Worm (Caenorhabditis elegans) whole organism, L2 larva: ENCODE data around the gene F41F3.3.

Experiments used
- F13H6.1 ChIP-seq: sonication (generic microtip); optimal IDR thresholded peaks from 2 replicates; lab custom pipeline; 2016; ENCODE audit warnings: missing genetic modification characterization, missing compliant biosample characterization
- R02D3.7 ChIP-seq: fragments of 150-350 bp; optimal IDR thresholded peaks from 2 replicates; lab custom pipeline; 2014; ENCODE audit warnings: missing biosample characterization, missing genetic modification characterization
- Y55F3AM.14 ChIP-seq: fragments of 200-800 bp; sonication (Bioruptor generic); optimal IDR thresholded peaks from 2 replicates; lab custom pipeline; 2018; ENCODE audit warnings: mild to moderate bottlenecking, missing genetic modification characterization, missing compliant biosample characterization
- ZK546.5 ChIP-seq: sonication (generic microtip); optimal IDR thresholded peaks from 2 replicates; lab custom pipeline; 2017; ENCODE audit warnings: missing biosample characterization, missing genetic modification characterization
- aly-2 ChIP-seq: fragments of 150-350 bp; optimal IDR thresholded peaks from 2 replicates; lab custom pipeline; 2014; ENCODE audit warnings: missing biosample characterization, missing genetic modification characterization
- ama-1 ChIP-seq: fragments of 150-350 bp; optimal IDR thresholded peaks from 2 replicates; lab custom pipeline; 2018; ENCODE audit warnings: inconsistent platforms
- blmp-1 ChIP-seq: sonication (generic microtip); optimal IDR thresholded peaks from 2 replicates; lab custom pipeline; 2017; ENCODE audit warnings: missing genetic modification characterization, mild to moderate bottlenecking, missing compliant biosample characterization, antibody characterized with exemption, moderate library complexity; ENCODE audit not compliant: insufficient read depth
- ceh-16 ChIP-seq: fragments of 150-350 bp; optimal IDR thresholded peaks from 2 replicates; lab custom pipeline; 2014; ENCODE audit warnings: missing biosample characterization, missing genetic modification characterization
- crh-2 ChIP-seq: sonication (generic microtip); optimal IDR thresholded peaks from 2 replicates; lab custom pipeline; 2017; ENCODE audit warnings: missing biosample characterization, missing genetic modification characterization
- elt-1 ChIP-seq: fragments of 150-350 bp; optimal IDR thresholded peaks from 2 replicates; lab custom pipeline; 2014; ENCODE audit warnings: missing biosample characterization, missing genetic modification characterization
- elt-3 ChIP-seq: sonication (generic microtip); optimal IDR thresholded peaks from 2 replicates; lab custom pipeline; 2017; ENCODE audit warnings: missing biosample characterization, missing genetic modification characterization
- fos-1 ChIP-seq: fragments of 150-350 bp; optimal IDR thresholded peaks from 2 replicates; lab custom pipeline; 2014; ENCODE audit warnings: missing biosample characterization, missing genetic modification characterization
- gmeb-1 ChIP-seq: fragments of 150-350 bp; optimal IDR thresholded peaks from 2 replicates; lab custom pipeline; 2014; ENCODE audit warnings: missing biosample characterization, missing genetic modification characterization
- lin-13 ChIP-seq: fragments of 150-350 bp; optimal IDR thresholded peaks from 2 replicates; lab custom pipeline; 2014; ENCODE audit warnings: missing biosample characterization, missing genetic modification reagents, missing genetic modification characterization
- lin-39 ChIP-seq: fragments of 150-350 bp; optimal IDR thresholded peaks from 2 replicates; lab custom pipeline; 2014; ENCODE audit warnings: missing biosample characterization, missing genetic modification reagents, missing genetic modification characterization
- lsy-2 ChIP-seq, 2 experiments: fragments of 150-350 bp in 1 of 2; sonication (generic microtip) in 1 of 2; optimal IDR thresholded peaks; 2 replicates each; lab custom pipeline; 2014 to 2017; ENCODE audit warnings: missing biosample characterization in 2 of 2, missing genetic modification characterization in 2 of 2
- mab-5 ChIP-seq: fragments of 150-350 bp; optimal IDR thresholded peaks from 2 replicates; lab custom pipeline; 2014; ENCODE audit warnings: missing biosample characterization, missing genetic modification characterization
- nhr-11 ChIP-seq: fragments of 150-350 bp; optimal IDR thresholded peaks from 2 replicates; lab custom pipeline; 2014; ENCODE audit warnings: missing biosample characterization, missing genetic modification characterization
- nhr-129 ChIP-seq: fragments of 150-350 bp; optimal IDR thresholded peaks from 2 replicates; lab custom pipeline; 2014; ENCODE audit warnings: missing biosample characterization, missing genetic modification characterization
- nhr-21 ChIP-seq: fragments of 150-350 bp; optimal IDR thresholded peaks from 2 replicates; lab custom pipeline; 2014; ENCODE audit warnings: missing biosample characterization, missing genetic modification characterization
- nhr-23 ChIP-seq: fragments of 150-350 bp; optimal IDR thresholded peaks from 2 replicates; lab custom pipeline; 2014; ENCODE audit warnings: missing biosample characterization, missing genetic modification reagents, missing genetic modification characterization
- nhr-25 ChIP-seq: fragments of 150-350 bp; sonication (generic microtip); optimal IDR thresholded peaks from 3 replicates; lab custom pipeline; 2014; ENCODE audit warnings: missing biosample characterization, missing genetic modification characterization
- sem-4 ChIP-seq: fragments of 150-350 bp; optimal IDR thresholded peaks from 2 replicates; lab custom pipeline; 2014; ENCODE audit warnings: missing biosample characterization, missing genetic modification reagents, missing genetic modification characterization
- skn-1 ChIP-seq: sonication (generic microtip); optimal IDR thresholded peaks from 2 replicates; lab custom pipeline; 2017; ENCODE audit warnings: missing biosample characterization, missing genetic modification characterization
- sma-3 ChIP-seq: sonication (generic microtip); optimal IDR thresholded peaks from 2 replicates; lab custom pipeline; 2016; ENCODE audit warnings: missing genetic modification reagents, missing genetic modification characterization, missing compliant biosample characterization
- sma-9 ChIP-seq, 2 experiments: fragments of 150-350 bp in 1 of 2; sonication (generic microtip) in 1 of 2; optimal IDR thresholded peaks; 2 replicates each; lab custom pipeline; 2014 to 2016; ENCODE audit warnings: missing genetic modification characterization in 2 of 2, mild to moderate bottlenecking in 1 of 2, missing biosample characterization in 1 of 2, missing compliant biosample characterization in 1 of 2, missing genetic modification reagents in 1 of 2, moderate library complexity in 1 of 2
- snpc-4 ChIP-seq: fragments of 150-350 bp; optimal IDR thresholded peaks from 2 replicates; lab custom pipeline; 2014; ENCODE audit warnings: missing biosample characterization, missing genetic modification characterization
- unc-39 ChIP-seq: fragments of 150-350 bp; optimal IDR thresholded peaks from 2 replicates; lab custom pipeline; 2014; ENCODE audit warnings: missing biosample characterization, missing genetic modification characterization
- unc-55 ChIP-seq: fragments of 150-350 bp; sonication (generic microtip); optimal IDR thresholded peaks from 3 replicates; lab custom pipeline; 2014; ENCODE audit warnings: missing biosample characterization, missing genetic modification reagents, missing genetic modification characterization
- unc-62 ChIP-seq: fragments of 150-350 bp; optimal IDR thresholded peaks from 2 replicates; lab custom pipeline; 2014; ENCODE audit warnings: missing biosample characterization, missing genetic modification reagents, missing genetic modification characterization
- zag-1 ChIP-seq: fragments of 150-350 bp; optimal IDR thresholded peaks from 2 replicates; lab custom pipeline; 2014; ENCODE audit warnings: missing biosample characterization, missing genetic modification characterization
- ztf-1 ChIP-seq: fragments of 200-800 bp; sonication (Bioruptor generic); conservative IDR thresholded peaks from 2 replicates; pipeline ENCODE4 v1.3.6; 2022; ENCODE audit warnings: missing genetic modification characterization, missing compliant biosample characterization
- ztf-11 ChIP-seq: sonication (generic microtip); optimal IDR thresholded peaks from 2 replicates; lab custom pipeline; 2017; ENCODE audit warnings: missing biosample characterization, missing genetic modification characterization
- ztf-4 ChIP-seq: fragments of 150-350 bp; optimal IDR thresholded peaks from 2 replicates; lab custom pipeline; 2014; ENCODE audit warnings: missing biosample characterization, missing genetic modification characterization

The F41F3.3 gene

DNA sequence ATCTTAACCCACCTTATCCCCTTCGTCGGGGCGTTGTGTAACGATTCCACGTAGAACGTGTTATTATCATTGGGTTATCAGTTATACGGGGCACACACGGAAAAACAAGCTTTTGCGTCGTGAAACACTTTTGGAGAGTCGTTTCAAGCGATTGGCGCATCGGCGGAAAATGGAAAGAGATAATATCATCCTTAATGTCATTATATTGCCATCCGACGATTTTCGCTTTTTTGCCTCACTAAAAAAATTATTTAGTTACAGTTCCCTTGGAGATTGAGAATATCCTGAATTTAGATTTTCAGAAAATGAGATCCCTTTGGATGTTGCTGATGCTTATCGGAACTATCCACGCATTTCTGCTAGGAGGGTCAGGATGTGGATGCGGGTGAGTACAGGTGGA, 488 bp upstream of the F41F3.3 start, which contains the start of gene F41F3.8:
Gene F41F3.8, plus strand, starts transcription at position 301 of the 400 bp plus-strand sequence.
- TF ChIP-seq lsy-2 (tag; optimal IDR thresholded peaks at IDR 0.05; lab: Kevin White, UChicago) (no peak), mab-5 (tag; lab: Kevin White, UChicago) (no peak), unc-39 (tag; lab: Kevin White, UChicago) (no peak), ceh-16 (no peak)

DNA sequence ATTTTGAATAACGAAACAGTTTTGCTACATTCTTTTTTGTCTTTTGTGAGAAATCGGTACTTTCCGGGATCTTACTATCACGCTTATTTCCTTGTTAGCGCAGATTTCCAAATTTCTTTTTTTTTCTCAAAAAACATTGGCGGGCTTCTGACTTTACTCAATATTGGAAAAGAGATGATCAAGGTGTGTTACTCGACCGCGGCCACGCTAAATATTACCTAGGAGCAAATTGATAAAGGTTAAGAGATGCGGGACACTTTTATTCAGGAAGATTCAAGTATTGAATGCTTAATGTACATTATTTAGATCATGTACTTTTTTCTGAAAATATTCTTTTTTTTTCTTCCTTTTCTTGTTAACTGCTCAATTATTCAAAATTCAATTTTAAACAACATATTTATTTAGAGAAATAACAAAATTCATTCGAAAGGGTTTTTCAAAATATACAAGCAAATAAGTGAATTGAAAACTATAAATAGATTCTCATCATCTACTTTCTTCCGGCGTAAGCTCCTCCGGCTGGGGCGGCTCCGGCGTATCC, 690 bp downstream of the F41F3.3 start:
- no peak for TF ChIP-seq zag-1 (tag; lab: Kevin White, UChicago)
- no peak for TF ChIP-seq ztf-1 (GFP tag; lab: Robert Waterston, UW)
- no peak for TF ChIP-seq ztf-11
- peak; percentile 26 for TF ChIP-seq sem-4
- TF ChIP-seq nhr-23 (tag; lab: Kevin White, UChicago), result no peak
- TF ChIP-seq sma-3 (GFP tag; lab: Kevin White, UChicago), result no peak
- no peak for TF ChIP-seq R02D3.7
- TF ChIP-seq nhr-25 (tag; lab: Kevin White, UChicago), result peak; percentile 63
- no peak for TF ChIP-seq unc-62 (GFP tag; lab: Kevin White, UChicago)
- TF ChIP-seq lin-39 (tag; lab: Kevin White, UChicago), result no peak
- no peak for TF ChIP-seq aly-2
- no peak for TF ChIP-seq skn-1
- no peak for TF ChIP-seq lin-13 (GFP tag; lab: Kevin White, UChicago)
- TF ChIP-seq sma-9 (GFP tag; optimal IDR thresholded peaks at IDR 0.05; lab: Kevin White, UChicago), result no peak
- no peak for TF ChIP-seq sma-9 (tag; optimal IDR thresholded peaks at IDR 0.05; lab: Kevin White, UChicago)
- TF ChIP-seq gmeb-1, result no peak
- peak; percentile 17 for TF ChIP-seq nhr-11 (tag; lab: Kevin White, UChicago)
- TF ChIP-seq F13H6.1 (tag; lab: Kevin White, UChicago), result no peak
- peak; percentile 79 for TF ChIP-seq ama-1 (lab: Kevin White, UChicago)
- no peak for TF ChIP-seq elt-3 (tag; lab: Kevin White, UChicago)
- no peak for TF ChIP-seq fos-1
- TF ChIP-seq lsy-2 (tag; optimal IDR thresholded peaks at IDR 0.05; lab: Kevin White, UChicago), result no peak
- peak; percentile 19 for TF ChIP-seq nhr-21 (tag; lab: Kevin White, UChicago)
- no peak for TF ChIP-seq ceh-16
- TF ChIP-seq Y55F3AM.14 (GFP tag; lab: Kevin White, UChicago), result peak; percentile 47
- no peak for TF ChIP-seq snpc-4
- TF ChIP-seq elt-1 (tag; lab: Kevin White, UChicago), result no peak
- no peak for TF ChIP-seq unc-55

DNA sequence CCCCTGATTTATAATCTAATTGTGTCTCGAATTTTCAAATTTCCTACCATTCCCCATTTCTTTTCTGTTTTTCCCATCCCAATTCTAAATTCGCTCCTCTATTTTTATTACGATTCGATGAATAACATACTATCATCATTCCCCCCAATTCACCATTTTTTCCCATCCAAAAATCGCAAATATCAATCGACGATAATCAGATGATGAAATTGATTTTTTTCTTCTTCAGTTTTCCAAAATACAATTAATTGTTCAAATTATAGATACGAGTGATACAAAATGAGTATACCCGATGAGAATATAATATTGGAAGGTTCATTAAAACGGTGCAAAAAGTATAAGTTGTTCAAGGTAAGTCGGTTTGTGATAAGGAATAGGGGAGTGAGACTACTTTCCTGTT, 5.3 kb downstream of the F41F3.3 start, which contains the start of gene soc-1:
Gene soc-1, plus strand, starts transcription at position 262 of the 400 bp plus-strand sequence.
- TF ChIP-seq nhr-21 (tag; lab: Kevin White, UChicago) (no peak), skn-1 (no peak), nhr-129 (tag; lab: Kevin White, UChicago) (peak; percentile 69)
- TF ChIP-seq, all 48 proteins: peak for 1

- TF ChIP-seq nhr-25 (tag; lab: Kevin White, UChicago), result peak; percentile 23
- TF ChIP-seq ztf-4, result no peak
- peak; percentile 52 for TF ChIP-seq fos-1
- no peak for TF ChIP-seq nhr-129 (tag; lab: Kevin White, UChicago)
These were observed 7.4 kb downstream of the F41F3.3 start for ce11 chrV:4640501-4641150.

- TF ChIP-seq lsy-2 (tag; optimal IDR thresholded peaks at IDR 0.05; lab: Kevin White, UChicago) (no peak), ZK546.5 (tag; lab: Kevin White, UChicago) (no peak), sma-3 (GFP tag; lab: Kevin White, UChicago) (no peak), gmeb-1 (no peak), zag-1 (tag; lab: Kevin White, UChicago) (no peak), ztf-11 (no peak), nhr-129 (tag; lab: Kevin White, UChicago) (no peak), lin-39 (tag; lab: Kevin White, UChicago) (no peak), aly-2 (no peak), crh-2 (no peak), blmp-1 (no peak)
These were observed 10.9 kb downstream of the F41F3.3 start for ce11 chrV:4637153-4637552.
